Worm (Caenorhabditis elegans) whole organism, mixed stage, embryonic: Measurements from ENCODE around the gene ZC196.3.

Source experiments
- M03D4.4 ChIP-seq: sonication (generic microtip); optimal IDR thresholded peaks from 2 replicates; lab custom pipeline; 2017; ENCODE audit warnings: mild to moderate bottlenecking, missing genetic modification characterization, missing compliant biosample characterization
- bed-3 ChIP-seq: fragments of 200-800 bp; sonication (Bioruptor generic); optimal IDR thresholded peaks from 3 replicates; lab custom pipeline; 2018; ENCODE audit warnings: mild to moderate bottlenecking, missing genetic modification characterization, moderate library complexity, missing compliant biosample characterization
- blmp-1 ChIP-seq: fragments of 150-350 bp; optimal IDR thresholded peaks from 2 replicates; lab custom pipeline; 2014; ENCODE audit warnings: missing biosample characterization, missing genetic modification characterization
- ceh-39 ChIP-seq: fragments of 150-350 bp; optimal IDR thresholded peaks from 2 replicates; lab custom pipeline; 2014; ENCODE audit warnings: missing biosample characterization, missing genetic modification characterization
- ceh-43 ChIP-seq: fragments of 200-800 bp; sonication (Bioruptor generic); optimal IDR thresholded peaks from 2 replicates; lab custom pipeline; 2018; ENCODE audit warnings: mild to moderate bottlenecking, missing genetic modification characterization, moderate library complexity, missing compliant biosample characterization
- ceh-83 ChIP-seq: fragments of 200-800 bp; sonication (Bioruptor generic); optimal IDR thresholded peaks from 2 replicates; lab custom pipeline; 2018; ENCODE audit warnings: mild to moderate bottlenecking, missing genetic modification characterization, missing compliant biosample characterization
- ces-1 ChIP-seq: fragments of 150-350 bp; optimal IDR thresholded peaks from 2 replicates; lab custom pipeline; 2014; ENCODE audit warnings: missing biosample characterization, missing genetic modification reagents, missing genetic modification characterization
- cnd-1 ChIP-seq: fragments of 200-800 bp; sonication (Bioruptor generic); optimal IDR thresholded peaks from 2 replicates; lab custom pipeline; 2018; ENCODE audit warnings: mild to moderate bottlenecking, missing genetic modification characterization, missing compliant biosample characterization
- drap-1 ChIP-seq: fragments of 200-800 bp; sonication (Bioruptor generic); optimal IDR thresholded peaks from 3 replicates; lab custom pipeline; 2018; ENCODE audit warnings: mild to moderate bottlenecking, missing genetic modification characterization, missing compliant biosample characterization
- elt-1 ChIP-seq: sonication (generic microtip); optimal IDR thresholded peaks from 2 replicates; lab custom pipeline; 2017; ENCODE audit warnings: missing genetic modification characterization, mild to moderate bottlenecking, missing compliant biosample characterization, antibody characterized with exemption, moderate library complexity, borderline replicate concordance; ENCODE audit not compliant: insufficient read depth
- elt-3 ChIP-seq: fragments of 150-350 bp; optimal IDR thresholded peaks from 2 replicates; lab custom pipeline; 2014; ENCODE audit warnings: missing biosample characterization, missing genetic modification characterization
- flh-1 ChIP-seq: fragments of 200-800 bp; sonication (Bioruptor generic); optimal IDR thresholded peaks from 2 replicates; lab custom pipeline; 2018; ENCODE audit warnings: mild to moderate bottlenecking, missing genetic modification characterization, moderate library complexity, missing compliant biosample characterization
- ham-2 ChIP-seq: fragments of 200-800 bp; sonication (Bioruptor generic); optimal IDR thresholded peaks from 2 replicates; lab custom pipeline; 2018; ENCODE audit warnings: mild to moderate bottlenecking, missing genetic modification characterization, missing compliant biosample characterization
- hlh-1 ChIP-seq: fragments of 150-350 bp; optimal IDR thresholded peaks from 2 replicates; lab custom pipeline; 2014; ENCODE audit warnings: missing biosample characterization, missing genetic modification reagents, missing genetic modification characterization
- lin-13 ChIP-seq: fragments of 150-350 bp; optimal IDR thresholded peaks from 2 replicates; lab custom pipeline; 2014; ENCODE audit warnings: missing biosample characterization, missing genetic modification characterization
- lin-32 ChIP-seq: fragments of 200-800 bp; sonication (Bioruptor generic); optimal IDR thresholded peaks from 2 replicates; lab custom pipeline; 2018; ENCODE audit warnings: mild to moderate bottlenecking, missing genetic modification characterization, missing compliant biosample characterization
- lsy-2 ChIP-seq: fragments of 150-350 bp; optimal IDR thresholded peaks from 2 replicates; lab custom pipeline; 2014; ENCODE audit warnings: missing biosample characterization, missing genetic modification characterization
- mab-5 ChIP-seq: fragments of 150-350 bp; optimal IDR thresholded peaks from 2 replicates; lab custom pipeline; 2014; ENCODE audit warnings: missing biosample characterization, missing genetic modification characterization
- mep-1 ChIP-seq: fragments of 150-350 bp; optimal IDR thresholded peaks from 2 replicates; lab custom pipeline; 2017; ENCODE audit warnings: missing biosample characterization, missing genetic modification reagents, missing genetic modification characterization, inconsistent platforms
- mls-2 ChIP-seq: sonication (generic microtip); optimal IDR thresholded peaks from 2 replicates; lab custom pipeline; 2016; ENCODE audit warnings: mild to moderate bottlenecking, missing genetic modification characterization, moderate library complexity, missing compliant biosample characterization
- nhr-12 ChIP-seq: fragments of 150-350 bp; optimal IDR thresholded peaks from 2 replicates; lab custom pipeline; 2014; ENCODE audit warnings: missing biosample characterization, missing genetic modification characterization
- nhr-2 ChIP-seq: fragments of 150-350 bp; optimal IDR thresholded peaks from 2 replicates; lab custom pipeline; 2014; ENCODE audit warnings: missing biosample characterization, missing genetic modification characterization
- nhr-237 ChIP-seq: fragments of 150-350 bp; optimal IDR thresholded peaks from 2 replicates; lab custom pipeline; 2014; ENCODE audit warnings: missing biosample characterization, missing genetic modification characterization
- nhr-28 ChIP-seq: fragments of 150-350 bp; optimal IDR thresholded peaks from 2 replicates; lab custom pipeline; 2014; ENCODE audit warnings: missing biosample characterization, missing genetic modification characterization
- nhr-76 ChIP-seq: sonication (generic microtip); optimal IDR thresholded peaks from 2 replicates; lab custom pipeline; 2017; ENCODE audit warnings: missing biosample characterization, missing genetic modification characterization
- pha-4 ChIP-seq: fragments of 150-350 bp; optimal IDR thresholded peaks from 2 replicates; lab custom pipeline; 2018; ENCODE audit warnings: missing biosample characterization, missing genetic modification reagents, missing genetic modification characterization
- sem-2 ChIP-seq: fragments of 200-800 bp; sonication (Bioruptor generic); optimal IDR thresholded peaks from 2 replicates; lab custom pipeline; 2018; ENCODE audit warnings: mild to moderate bottlenecking, missing genetic modification characterization, missing compliant biosample characterization
- snpc-4 ChIP-seq: fragments of 150-350 bp; optimal IDR thresholded peaks from 2 replicates; lab custom pipeline; 2014; ENCODE audit warnings: missing biosample characterization, missing genetic modification characterization
- sptf-1 ChIP-seq: sonication (generic microtip); optimal IDR thresholded peaks from 2 replicates; lab custom pipeline; 2017; ENCODE audit warnings: mild to moderate bottlenecking, missing genetic modification characterization, moderate library complexity, missing compliant biosample characterization
- tbx-8 ChIP-seq: fragments of 200-800 bp; sonication (Bioruptor generic); optimal IDR thresholded peaks from 2 replicates; lab custom pipeline; 2018; ENCODE audit warnings: mild to moderate bottlenecking, missing genetic modification characterization, moderate library complexity, missing compliant biosample characterization
- unc-120 ChIP-seq: sonication (generic microtip); optimal IDR thresholded peaks from 2 replicates; lab custom pipeline; 2017; ENCODE audit warnings: missing genetic modification characterization, missing compliant biosample characterization; ENCODE audit not compliant: poor library complexity, severe bottlenecking
- unc-39 ChIP-seq: fragments of 150-350 bp; optimal IDR thresholded peaks from 2 replicates; lab custom pipeline; 2014; ENCODE audit warnings: missing biosample characterization, missing genetic modification characterization
- unc-62 ChIP-seq: fragments of 150-350 bp; optimal IDR thresholded peaks from 2 replicates; lab custom pipeline; 2014; ENCODE audit warnings: missing biosample characterization, missing genetic modification reagents, missing genetic modification characterization
- zip-8 ChIP-seq: fragments of 150-350 bp; optimal IDR thresholded peaks from 2 replicates; lab custom pipeline; 2014; ENCODE audit warnings: missing biosample characterization, missing genetic modification characterization
- ztf-11 ChIP-seq: fragments of 150-350 bp; optimal IDR thresholded peaks from 2 replicates; lab custom pipeline; 2014; ENCODE audit warnings: missing biosample characterization, missing genetic modification characterization

The ZC196.3 gene

DNA sequence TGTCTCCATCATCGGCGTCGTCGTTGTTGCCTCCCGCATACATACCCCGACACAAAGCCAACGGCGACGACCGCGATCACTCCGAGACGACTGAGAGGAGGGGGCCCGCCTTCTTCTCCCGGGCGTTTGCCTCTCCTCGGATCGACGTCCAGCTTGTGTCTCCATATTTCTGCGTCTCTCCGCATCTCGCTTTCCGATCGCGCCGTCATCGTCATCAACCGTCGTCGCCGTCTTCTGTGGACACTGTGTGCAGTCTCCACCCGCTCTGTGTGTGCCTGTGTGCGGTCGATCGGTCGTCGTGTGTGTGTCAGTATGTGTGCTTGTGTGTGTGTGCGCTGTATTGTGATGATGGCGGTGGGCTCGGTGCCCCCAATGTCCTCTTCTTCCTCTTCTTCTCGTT is 49.1 kb downstream of the ZC196.3 start:
- TF ChIP-seq snpc-4 (no peak), pha-4 (peak; percentile 66), mab-5 (no peak), ceh-43 (GFP tag; lab: Kevin White, UChicago) (no peak), ham-2 (GFP tag; lab: Kevin White, UChicago) (peak; percentile 96), tbx-8 (GFP tag; lab: Kevin White, UChicago) (peak; percentile 55), ztf-11 (tag; lab: Kevin White, UChicago) (peak; percentile 91), bed-3 (GFP tag; lab: Kevin White, UChicago) (no peak), sem-2 (GFP tag; lab: Kevin White, UChicago) (no peak), M03D4.4 (peak; percentile 73), elt-3 (tag; lab: Kevin White, UChicago) (no peak), blmp-1 (tag; lab: Kevin White, UChicago) (no peak), ceh-83 (GFP tag; lab: Kevin White, UChicago) (peak; percentile 27), unc-62 (GFP tag; lab: Kevin White, UChicago) (peak; percentile 70), sptf-1 (tag; lab: Kevin White, UChicago) (peak; percentile 77), cnd-1 (tag; lab: Kevin White, UChicago) (peak; percentile 86), flh-1 (GFP tag; lab: Kevin White, UChicago) (no peak), nhr-28 (tag; lab: Kevin White, UChicago) (no peak), nhr-237 (tag; lab: Kevin White, UChicago) (no peak), zip-8 (tag; lab: Kevin White, UChicago) (no peak), nhr-2 (tag; lab: Kevin White, UChicago) (no peak), unc-39 (tag; lab: Kevin White, UChicago) (no peak), ces-1 (no peak), elt-1 (tag; lab: Kevin White, UChicago) (no peak), mls-2 (tag; lab: Kevin White, UChicago) (peak; percentile 46), ceh-39 (tag; lab: Kevin White, UChicago) (peak; percentile 8), lin-13 (peak; percentile 11), lin-32 (no peak), mep-1 (tag; lab: Kevin White, UChicago) (peak; percentile 23), nhr-12 (tag; lab: Kevin White, UChicago) (no peak), unc-120 (tag; lab: Kevin White, UChicago) (peak; percentile 63), lsy-2 (peak; percentile 6), nhr-76 (tag; lab: Kevin White, UChicago) (no peak), hlh-1 (tag; lab: Kevin White, UChicago) (peak; percentile 24), drap-1 (peak; percentile 64)

DNA sequence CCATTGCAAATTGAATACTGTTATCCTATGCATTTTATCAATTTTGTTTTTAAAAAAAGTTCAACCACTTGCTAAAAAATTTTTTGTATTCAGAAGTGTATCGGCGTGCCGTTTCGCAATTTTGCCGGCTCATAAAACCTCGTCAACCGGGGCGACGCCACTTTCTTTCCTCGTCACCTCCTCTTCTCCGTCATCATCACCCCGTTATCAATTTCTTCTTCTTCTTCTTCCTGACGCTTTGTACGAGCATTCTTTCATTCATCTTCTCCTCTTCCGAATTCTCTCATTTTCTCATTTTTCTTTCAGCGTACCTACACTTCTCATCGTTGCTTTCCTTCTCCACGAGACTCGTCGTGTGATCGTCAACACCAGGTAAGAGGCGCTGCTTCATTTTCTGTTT is 49.8 kb downstream of the ZC196.3 start, which contains the start of gene sup-37:
sup-37 (plus strand) TSS at position 301 of the 400 bp plus-strand sequence.
- TF ChIP-seq cnd-1 (tag; lab: Kevin White, UChicago) (no peak), M03D4.4 (no peak), nhr-12 (tag; lab: Kevin White, UChicago) (no peak), ham-2 (GFP tag; lab: Kevin White, UChicago) (no peak), elt-3 (tag; lab: Kevin White, UChicago) (no peak), ceh-39 (tag; lab: Kevin White, UChicago) (no peak), blmp-1 (tag; lab: Kevin White, UChicago) (no peak), nhr-237 (tag; lab: Kevin White, UChicago) (no peak), flh-1 (GFP tag; lab: Kevin White, UChicago) (no peak), elt-1 (tag; lab: Kevin White, UChicago) (no peak), ztf-11 (tag; lab: Kevin White, UChicago) (no peak)
